Fruit fly (Drosophila melanogaster): ENCODE results near the gene Usp12-46.

- TF ChIP-seq psq (optimal IDR thresholded peaks at IDR 0.05) (no peak), Dll (optimal IDR thresholded peaks at IDR 0.05) (no peak)
Observed at dm6 chr3R:22720808-22721306, 29.8 kb upstream of the Usp12-46 start, which contains the start of gene wge.
